Worm (Caenorhabditis elegans) whole organism, L1 larva: ENCODE data around the gene T11F9.10.
A peak's percentile ranks its signal among the peaks of the same experiment; 100 is the strongest.

ENCODE experiments used
- F16B12.6 ChIP-seq: fragments of 150-350 bp; optimal IDR thresholded peaks from 2 replicates; lab custom pipeline; 2014; ENCODE audit warnings: missing biosample characterization, missing genetic modification characterization
- Y116A8C.19 ChIP-seq: sonication (generic microtip); optimal IDR thresholded peaks from 2 replicates; lab custom pipeline; 2016; ENCODE audit warnings: missing compliant biosample characterization, missing genetic modification characterization, borderline replicate concordance
- dsc-1 ChIP-seq: sonication (generic microtip); optimal IDR thresholded peaks from 2 replicates; lab custom pipeline; 2016; ENCODE audit warnings: mild to moderate bottlenecking, missing genetic modification characterization, missing compliant biosample characterization
- efl-3 ChIP-seq: fragments of 200-800 bp; sonication (Bioruptor generic); optimal IDR thresholded peaks from 2 replicates; lab custom pipeline; 2018; ENCODE audit warnings: mild to moderate bottlenecking, missing genetic modification characterization, missing compliant biosample characterization
- egl-13 ChIP-seq: sonication (generic microtip); optimal IDR thresholded peaks from 2 replicates; lab custom pipeline; 2016; ENCODE audit warnings: missing genotype, missing genetic modification reagents, missing genetic modification characterization, missing compliant biosample characterization
- fkh-4 ChIP-seq: sonication (generic microtip); optimal IDR thresholded peaks from 2 replicates; lab custom pipeline; 2016; ENCODE audit warnings: missing compliant biosample characterization, missing genetic modification characterization, borderline replicate concordance
- hlh-17 ChIP-seq: fragments of 200-800 bp; sonication (Bioruptor generic); optimal IDR thresholded peaks from 2 replicates; lab custom pipeline; 2018; ENCODE audit warnings: missing genetic modification characterization, mild to moderate bottlenecking, missing compliant biosample characterization, moderate library complexity, borderline replicate concordance
- lin-13 ChIP-seq: fragments of 150-350 bp; optimal IDR thresholded peaks from 2 replicates; lab custom pipeline; 2014; ENCODE audit warnings: missing biosample characterization, missing genetic modification reagents, missing genetic modification characterization
- lin-14 ChIP-seq: fragments of 200-800 bp; sonication (Bioruptor generic); optimal IDR thresholded peaks from 2 replicates; lab custom pipeline; 2018; ENCODE audit warnings: mild to moderate bottlenecking, missing genetic modification characterization, moderate library complexity, missing compliant biosample characterization
- lin-15B ChIP-seq: fragments of 150-350 bp; sonication (generic microtip); optimal IDR thresholded peaks from 3 replicates; lab custom pipeline; 2014; ENCODE audit warnings: missing biosample characterization, missing genetic modification characterization
- lin-35 ChIP-seq, 2 experiments: fragments of 150-350 bp; optimal IDR thresholded peaks; 2 replicates each; lab custom pipeline; 2014; ENCODE audit warnings: missing biosample characterization in 2 of 2, missing genetic modification characterization in 2 of 2, missing genetic modification reagents in 2 of 2
- mdl-1 ChIP-seq, 2 experiments: fragments of 150-350 bp; optimal IDR thresholded peaks; 2 replicates each; lab custom pipeline; 2014 to 2017; ENCODE audit warnings: missing biosample characterization in 2 of 2, missing genetic modification characterization in 2 of 2, inconsistent platforms in 1 of 2
- mef-2 ChIP-seq: fragments of 150-350 bp; optimal IDR thresholded peaks from 2 replicates; lab custom pipeline; 2014; ENCODE audit warnings: missing biosample characterization, missing genetic modification characterization
- mep-1 ChIP-seq: fragments of 150-350 bp; optimal IDR thresholded peaks from 2 replicates; lab custom pipeline; 2014; ENCODE audit warnings: missing biosample characterization, missing genetic modification characterization
- nhr-11 ChIP-seq: fragments of 150-350 bp; optimal IDR thresholded peaks from 2 replicates; lab custom pipeline; 2014; ENCODE audit warnings: missing biosample characterization, missing genetic modification characterization
- nhr-12 ChIP-seq: sonication (generic microtip); optimal IDR thresholded peaks from 2 replicates; lab custom pipeline; 2017; ENCODE audit warnings: missing biosample characterization, missing genetic modification characterization
- nhr-47 ChIP-seq: sonication (generic microtip); optimal IDR thresholded peaks from 2 replicates; lab custom pipeline; 2016; ENCODE audit warnings: mild to moderate bottlenecking, missing genetic modification characterization, moderate library complexity, missing compliant biosample characterization
- nhr-71 ChIP-seq: sonication (generic microtip); optimal IDR thresholded peaks from 2 replicates; lab custom pipeline; 2016; ENCODE audit warnings: mild to moderate bottlenecking, missing genetic modification characterization, moderate library complexity, missing compliant biosample characterization
- pag-3 ChIP-seq: sonication (generic microtip); optimal IDR thresholded peaks from 2 replicates; lab custom pipeline; 2017; ENCODE audit warnings: missing genetic modification characterization, mild to moderate bottlenecking, missing compliant biosample characterization, antibody characterized with exemption, borderline replicate concordance; ENCODE audit not compliant: insufficient read depth
- rnt-1 ChIP-seq: sonication (generic microtip); optimal IDR thresholded peaks from 2 replicates; lab custom pipeline; 2016; ENCODE audit warnings: mild to moderate bottlenecking, missing genetic modification characterization, moderate library complexity, missing compliant biosample characterization
- sox-4 ChIP-seq: sonication (generic microtip); optimal IDR thresholded peaks from 2 replicates; lab custom pipeline; 2016; ENCODE audit warnings: missing genetic modification characterization, missing compliant biosample characterization
- tbx-2 ChIP-seq: sonication (generic microtip); optimal IDR thresholded peaks from 2 replicates; lab custom pipeline; 2016; ENCODE audit warnings: missing genetic modification characterization, missing compliant biosample characterization
- unc-62 ChIP-seq: fragments of 150-350 bp; optimal IDR thresholded peaks from 2 replicates; lab custom pipeline; 2014; ENCODE audit warnings: missing biosample characterization, missing genetic modification reagents, missing genetic modification characterization
- unc-86 ChIP-seq: sonication (generic microtip); optimal IDR thresholded peaks from 2 replicates; lab custom pipeline; 2016; ENCODE audit warnings: missing genetic modification characterization, missing compliant biosample characterization
- zip-4 ChIP-seq: fragments of 200-800 bp; sonication (Bioruptor generic); optimal IDR thresholded peaks from 2 replicates; lab custom pipeline; 2018; ENCODE audit warnings: mild to moderate bottlenecking, missing genetic modification characterization, moderate library complexity, missing compliant biosample characterization
- ztf-11 ChIP-seq, 2 experiments: sonication (generic microtip); optimal IDR thresholded peaks; 2 replicates each; lab custom pipeline; 2016 to 2017; ENCODE audit warnings: missing genetic modification characterization in 2 of 2, missing biosample characterization in 1 of 2, missing compliant biosample characterization in 1 of 2

T11F9.10 gene

DNA sequence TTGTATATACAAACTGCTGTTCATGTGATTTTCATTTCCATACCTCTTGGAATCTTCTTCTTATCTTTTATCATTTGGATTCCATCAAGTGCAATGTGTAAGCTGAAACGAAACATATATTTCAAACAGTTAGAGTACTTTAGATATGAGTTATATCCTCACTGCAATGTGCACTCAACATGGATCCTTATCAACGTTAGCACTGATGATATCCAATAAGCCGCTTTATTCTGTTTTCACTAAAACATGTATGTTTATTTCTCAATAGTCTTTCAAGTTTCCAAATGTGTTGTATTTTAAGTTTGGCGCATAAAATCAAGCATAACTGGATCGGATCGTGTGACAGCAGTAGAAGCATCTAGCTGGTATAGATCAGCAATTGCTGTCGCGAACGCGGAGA, at the start of gene T11F9.10:
T11F9.10 (plus strand) TSS at position 301 of the 400 bp plus-strand sequence.
- TF ChIP-seq lin-14 (GFP tag; lab: Kevin White, UChicago), result no peak
- no peak for TF ChIP-seq hlh-17
- TF ChIP-seq dsc-1 (tag; lab: Kevin White, UChicago), result no peak
- TF ChIP-seq, all 84 proteins: peak for 0

DNA sequence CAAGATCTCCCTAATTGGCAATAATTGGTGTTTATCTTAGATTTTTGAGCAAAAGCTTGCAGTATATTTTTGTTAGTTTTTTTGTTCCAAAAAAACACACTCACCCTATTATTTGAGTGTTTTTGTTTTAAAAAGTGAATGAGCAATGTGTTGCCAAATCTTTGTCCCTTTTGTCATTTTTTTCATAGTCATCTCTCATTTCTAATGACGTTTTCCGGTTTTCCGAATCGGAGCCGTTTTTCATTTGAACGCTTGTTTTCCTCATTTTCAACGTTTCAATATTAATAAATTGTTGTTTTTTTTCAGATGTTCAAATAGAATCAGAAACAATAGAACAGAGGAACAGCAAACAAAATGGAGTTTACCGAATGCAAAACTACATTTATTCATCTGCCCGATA, 48.3 kb upstream of the T11F9.10 start, which contains the start of gene dmsr-1:
dmsr-1 (plus strand) TSS at position 301 of the 400 bp plus-strand sequence.
- no peak for TF ChIP-seq sox-4 (tag; lab: Kevin White, UChicago)
- no peak for TF ChIP-seq nhr-11
- TF ChIP-seq Y116A8C.19 (tag; lab: Kevin White, UChicago), result no peak
- no peak for TF ChIP-seq rnt-1 (tag; lab: Kevin White, UChicago)
- TF ChIP-seq zip-4, result no peak

DNA sequence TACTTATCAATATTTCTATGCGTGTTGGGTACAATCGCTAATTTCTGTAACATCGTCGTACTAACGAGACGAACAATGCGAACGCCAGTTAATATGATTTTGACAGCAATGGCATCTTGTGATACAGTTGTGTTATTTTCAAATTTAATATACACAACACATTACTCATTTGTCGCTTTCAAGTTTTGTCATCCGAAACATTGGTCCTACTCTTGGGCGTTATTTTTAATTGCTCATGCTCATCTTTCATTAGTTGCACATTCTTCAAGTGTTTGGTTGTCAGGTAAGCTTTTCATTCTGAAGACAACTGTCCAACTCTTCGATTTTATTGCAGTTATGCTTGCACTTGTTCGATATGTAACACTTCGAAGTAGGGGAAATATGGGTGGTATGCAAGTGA, 47.6 kb upstream of the T11F9.10 start:
- TF ChIP-seq mep-1 (tag; lab: Kevin White, UChicago), result no peak

DNA sequence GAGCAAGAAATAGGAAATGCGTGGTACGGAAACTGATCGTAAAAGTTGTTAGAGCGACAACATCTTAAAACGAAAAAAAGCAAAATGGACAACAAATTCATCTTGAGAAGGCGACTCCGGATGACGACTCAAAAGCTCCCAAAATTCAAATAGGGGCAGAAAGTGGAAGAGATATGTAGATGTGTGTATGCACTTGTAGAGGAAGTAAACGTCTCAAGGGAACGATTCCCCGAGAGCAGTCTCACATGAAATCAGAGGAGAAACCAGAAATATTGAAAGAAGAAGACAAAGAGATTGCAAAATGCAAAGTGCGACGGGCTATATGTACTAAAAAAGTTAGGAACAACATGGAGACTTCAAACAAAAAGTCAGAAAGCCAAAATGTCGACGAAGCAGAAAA, 43.3 kb upstream of the T11F9.10 start, which contains the start of gene F57B7.2:
F57B7.2 (minus strand) TSS at position 101 of the 400 bp plus-strand sequence.
- peak; percentile 38 for TF ChIP-seq lin-14 (GFP tag; lab: Kevin White, UChicago)
- no peak for TF ChIP-seq lin-13 (GFP tag; lab: Kevin White, UChicago)

DNA sequence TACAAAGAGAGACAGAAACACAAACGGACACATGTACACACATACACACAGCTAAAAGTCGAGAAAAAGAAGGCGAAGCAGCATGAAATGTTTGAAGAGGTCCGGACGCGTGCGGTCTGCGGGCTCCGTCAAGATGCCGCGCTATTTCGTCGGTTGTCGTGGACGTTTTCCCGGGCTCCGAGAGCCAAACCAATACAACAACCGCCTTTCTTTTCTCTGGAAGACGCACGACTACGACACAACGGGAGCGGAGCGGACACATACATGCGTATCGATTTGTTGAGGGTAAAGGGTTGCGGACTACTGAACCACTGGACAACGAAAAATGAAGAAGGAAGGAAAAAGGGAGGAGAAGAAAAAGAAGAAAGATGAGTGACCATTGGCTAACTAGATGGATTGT, 41.4 kb upstream of the T11F9.10 start:
- TF ChIP-seq efl-3, result no peak
- no peak for TF ChIP-seq unc-62 (GFP tag; lab: Kevin White, UChicago)
- TF ChIP-seq egl-13 (tag; lab: Kevin White, UChicago), result no peak
- TF ChIP-seq lin-15B (tag; lab: Kevin White, UChicago), result no peak
- peak in 1 of 2 experiments; percentile 6 for TF ChIP-seq lin-35 (GFP tag; optimal IDR thresholded peaks at IDR 0.05; lab: Kevin White, UChicago)
- peak; percentile 16 for TF ChIP-seq tbx-2 (tag; lab: Kevin White, UChicago)
- no peak for TF ChIP-seq pag-3 (tag; lab: Kevin White, UChicago)
- no peak for TF ChIP-seq F16B12.6
- no peak for TF ChIP-seq fkh-4 (tag; lab: Kevin White, UChicago)
- TF ChIP-seq mef-2, result no peak
- TF ChIP-seq unc-86 (tag; lab: Kevin White, UChicago), result peak; percentile 7
- peak; percentile 80 for TF ChIP-seq lin-14 (GFP tag; lab: Kevin White, UChicago)
- no peak for TF ChIP-seq nhr-12 (tag; lab: Kevin White, UChicago)
- TF ChIP-seq nhr-71 (tag; lab: Kevin White, UChicago), result peak; percentile 26
- no peak for TF ChIP-seq ztf-11 (tag; optimal IDR thresholded peaks at IDR 0.05; lab: Kevin White, UChicago)
- TF ChIP-seq nhr-47 (tag; lab: Kevin White, UChicago), result peak; percentile 0

DNA sequence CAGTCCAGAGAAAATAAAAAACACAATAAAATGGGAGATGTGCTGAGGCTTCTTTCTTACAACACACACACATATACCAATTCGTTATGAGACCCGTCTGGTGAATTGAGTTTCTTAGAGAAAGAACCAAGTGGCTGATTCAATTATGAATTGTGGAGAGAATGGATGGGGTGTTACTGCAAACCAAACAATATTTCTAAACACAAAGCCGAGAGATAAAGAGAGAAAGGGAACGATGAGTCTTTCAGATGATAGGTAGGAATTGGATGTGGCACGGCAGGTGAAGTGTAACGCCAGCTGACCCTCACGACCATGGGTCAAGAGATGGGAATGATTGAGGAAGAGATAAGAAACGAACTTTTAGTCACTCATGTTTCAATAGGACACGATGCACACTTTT, 40.5 kb upstream of the T11F9.10 start, which contains the start of gene mig-17:
mig-17 (plus strand) TSS at position 389 of the 400 bp plus-strand sequence.
- TF ChIP-seq lin-14 (GFP tag; lab: Kevin White, UChicago) (peak; percentile 60), dsc-1 (tag; lab: Kevin White, UChicago) (peak; percentile 42), pag-3 (tag; lab: Kevin White, UChicago) (peak; percentile 72), lin-15B (tag; lab: Kevin White, UChicago) (no peak), fkh-4 (tag; lab: Kevin White, UChicago) (no peak)

DNA sequence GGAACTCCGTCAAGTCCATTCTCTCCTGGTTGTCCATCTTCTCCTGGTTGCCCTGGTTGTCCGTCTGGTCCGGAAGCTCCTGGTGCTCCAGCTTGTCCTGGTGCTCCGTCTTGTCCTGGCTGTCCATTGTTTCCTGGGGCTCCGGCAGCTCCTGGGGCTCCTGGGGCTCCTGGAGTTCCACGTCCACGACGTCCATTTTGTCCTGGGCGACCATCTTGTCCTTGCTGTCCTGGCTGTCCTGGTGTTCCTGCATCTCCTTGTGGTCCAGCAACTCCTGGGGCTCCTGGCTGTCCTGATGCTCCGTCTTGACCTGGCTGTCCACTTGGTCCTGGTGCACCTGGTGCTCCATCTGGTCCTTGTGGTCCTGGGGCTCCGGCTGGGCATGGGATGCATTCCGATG, 37.4 kb upstream of the T11F9.10 start:
- TF ChIP-seq mdl-1 (tag; optimal IDR thresholded peaks at IDR 0.05; lab: Kevin White, UChicago), result no peak
